Fruit fly (Drosophila melanogaster) whole organism, adult: ENCODE measurements around the gene CG18809.

Experiments
- CG11617 ChIP-seq: fragments of 200-800 bp; sonication (Bioruptor generic); optimal IDR thresholded peaks from 2 replicates; lab custom pipeline; 2017; ENCODE audit warnings: mild to moderate bottlenecking, missing biosample characterization, missing genetic modification reagents, missing genetic modification characterization
- CG12768 ChIP-seq: fragments of 200-800 bp; sonication (Bioruptor generic); optimal IDR thresholded peaks from 2 replicates; lab custom pipeline; 2017; ENCODE audit warnings: missing biosample characterization, missing genetic modification characterization, mild to moderate bottlenecking, moderate library complexity, missing genetic modification reagents
- CG14711 ChIP-seq: fragments of 200-800 bp; sonication (Bioruptor generic); optimal IDR thresholded peaks from 2 replicates; lab custom pipeline; 2018; ENCODE audit warnings: missing biosample characterization, mild to moderate bottlenecking, missing genetic modification characterization, moderate library complexity
- CG1620 ChIP-seq: fragments of 200-800 bp; sonication (Bioruptor generic); optimal IDR thresholded peaks from 2 replicates; lab custom pipeline; 2016; ENCODE audit warnings: missing biosample characterization, missing genetic modification characterization
- CG33017 ChIP-seq: fragments of 200-800 bp; sonication (Bioruptor generic); optimal IDR thresholded peaks from 2 replicates; lab custom pipeline; 2018; ENCODE audit warnings: missing biosample characterization, mild to moderate bottlenecking, missing genetic modification characterization, moderate library complexity
- CG5204 ChIP-seq: fragments of 200-800 bp; sonication (Bioruptor generic); optimal IDR thresholded peaks from 2 replicates; lab custom pipeline; 2016; ENCODE audit warnings: missing biosample characterization, missing genetic modification characterization
- CG7045 ChIP-seq: fragments of 200-800 bp; sonication (Bioruptor generic); optimal IDR thresholded peaks from 2 replicates; lab custom pipeline; 2017; ENCODE audit warnings: missing biosample characterization, mild to moderate bottlenecking, missing genetic modification characterization
- CG7101 ChIP-seq: fragments of 200-800 bp; sonication (Bioruptor generic); optimal IDR thresholded peaks from 2 replicates; lab custom pipeline; 2018; ENCODE audit warnings: missing biosample characterization, mild to moderate bottlenecking, missing genetic modification characterization, moderate library complexity
- Clk ChIP-seq: fragments of 200-800 bp; sonication (Bioruptor generic); optimal IDR thresholded peaks from 2 replicates; lab custom pipeline; 2017; ENCODE audit warnings: missing biosample characterization, missing genetic modification characterization
- Crg-1 ChIP-seq: fragments of 200-800 bp; sonication (Bioruptor generic); optimal IDR thresholded peaks from 2 replicates; lab custom pipeline; 2016; ENCODE audit warnings: missing biosample characterization, missing genetic modification characterization
- Hr96 ChIP-seq: fragments of 200-800 bp; sonication (Bioruptor generic); optimal IDR thresholded peaks from 2 replicates; lab custom pipeline; 2016; ENCODE audit warnings: missing biosample characterization, missing genetic modification characterization
- Mnt ChIP-seq: fragments of 200-800 bp; sonication (Bioruptor generic); optimal IDR thresholded peaks from 2 replicates; lab custom pipeline; 2016; ENCODE audit warnings: missing biosample characterization, mild to moderate bottlenecking, missing genetic modification characterization
- bab1 ChIP-seq: fragments of 200-800 bp; sonication (Bioruptor generic); optimal IDR thresholded peaks from 3 replicates; lab custom pipeline; 2019; ENCODE audit warnings: missing biosample characterization, mild to moderate bottlenecking, missing genetic modification characterization, moderate library complexity
- cic ChIP-seq: fragments of 200-800 bp; sonication (Bioruptor generic); optimal IDR thresholded peaks from 2 replicates; lab custom pipeline; 2017; ENCODE audit warnings: missing biosample characterization, mild to moderate bottlenecking, missing genetic modification characterization, moderate library complexity
- cnc ChIP-seq, 2 experiments: fragments of >200 bp; optimal IDR thresholded peaks; 2 replicates each; lab custom pipeline; 2017
- kay ChIP-seq: fragments of 200-800 bp; sonication (Bioruptor generic); peaks from one replicate; lab custom pipeline; 2016; ENCODE audit warnings: missing biosample characterization, missing genetic modification characterization, borderline replicate concordance
- ovo ChIP-seq: fragments of 200-800 bp; sonication (Bioruptor generic); optimal IDR thresholded peaks from 2 replicates; lab custom pipeline; 2016; ENCODE audit warnings: missing biosample characterization, missing genetic modification characterization
- pad ChIP-seq: fragments of 200-800 bp; sonication (Bioruptor generic); optimal IDR thresholded peaks from 3 replicates; lab custom pipeline; 2017; ENCODE audit warnings: missing biosample characterization, missing genetic modification characterization, mild to moderate bottlenecking, moderate library complexity, missing genetic modification reagents
- tj ChIP-seq: fragments of 200-800 bp; sonication (Bioruptor generic); optimal IDR thresholded peaks from 3 replicates; lab custom pipeline; 2017; ENCODE audit warnings: missing biosample characterization, mild to moderate bottlenecking, missing genetic modification characterization, moderate library complexity
- toe ChIP-seq: fragments of 200-800 bp; sonication (Bioruptor generic); optimal IDR thresholded peaks from 2 replicates; lab custom pipeline; 2016; ENCODE audit warnings: missing biosample characterization, missing genetic modification characterization

Gene CG18809

DNA sequence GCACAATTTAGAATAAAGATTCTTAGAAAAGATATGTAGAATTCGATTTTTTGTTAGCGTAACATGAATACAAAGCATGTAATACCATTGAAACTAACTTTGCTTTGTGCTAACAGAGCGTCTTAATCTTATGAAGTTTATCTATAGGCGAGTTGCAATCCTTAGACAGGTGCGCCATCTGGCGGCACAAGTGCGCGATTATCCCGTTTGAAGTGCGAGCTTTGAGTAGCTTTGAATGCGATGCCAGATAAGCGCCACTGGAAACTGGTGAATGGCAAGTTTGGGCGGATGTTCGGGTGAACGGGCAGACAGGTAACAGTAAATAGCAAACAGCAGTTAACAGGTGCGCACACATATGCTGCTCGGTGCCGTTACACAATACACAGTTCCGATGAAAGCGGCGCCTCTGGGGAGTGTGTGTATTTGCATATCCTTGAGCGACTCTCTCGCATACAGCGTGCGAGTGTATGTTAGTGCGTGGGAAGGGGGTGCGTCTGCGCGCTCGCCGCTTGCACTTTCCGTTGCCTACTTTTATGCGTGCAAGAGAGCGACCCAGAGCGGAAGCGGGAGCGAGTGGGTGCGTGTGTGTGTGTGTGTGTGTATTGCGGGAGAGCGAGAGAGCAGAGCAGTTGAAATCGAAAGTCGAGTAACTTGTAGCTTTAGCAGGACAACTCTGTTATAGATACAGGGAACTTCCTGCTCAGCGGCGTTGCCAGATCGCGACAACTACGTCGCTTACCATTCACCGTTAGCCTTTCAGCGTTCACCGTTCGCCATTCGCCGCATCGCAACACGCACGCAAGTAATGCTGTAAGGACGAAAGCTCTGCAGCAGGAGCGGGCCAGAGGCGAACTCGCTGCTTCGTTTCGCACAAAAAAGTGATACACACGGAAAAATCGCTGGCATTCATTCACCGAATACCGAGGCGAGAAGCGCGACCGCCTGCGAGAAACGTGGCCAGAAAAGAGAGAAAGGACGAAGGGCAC, 25.9 kb downstream of the CG18809 start, which contains the start of gene CG12531:
CG12531 (plus strand) TSS at position 936 of the 986 bp plus-strand sequence.
- no peak for TF ChIP-seq Clk
- TF ChIP-seq cic = no peak
- no peak for TF ChIP-seq ovo (GFP tag; lab: Kevin White, UChicago)
- TF ChIP-seq cnc (optimal IDR thresholded peaks at IDR 0.05; lab: Kevin White, UChicago) = no peak
- no peak for TF ChIP-seq CG12768 (GFP tag; lab: Kevin White, UChicago)
- TF ChIP-seq CG7045 (GFP tag; lab: Kevin White, UChicago) = no peak
- TF ChIP-seq Hr96 (GFP tag; lab: Kevin White, UChicago) = no peak
- no peak for TF ChIP-seq toe (GFP tag; lab: Kevin White, UChicago)
- no peak for TF ChIP-seq CG11617 (GFP tag; lab: Kevin White, UChicago)
- no peak for TF ChIP-seq tj (GFP tag; lab: Kevin White, UChicago)
- no peak for TF ChIP-seq CG1620 (GFP tag; lab: Kevin White, UChicago)
- no peak for TF ChIP-seq Mnt
- no peak for TF ChIP-seq Crg-1 (GFP tag; lab: Kevin White, UChicago)
- no peak for TF ChIP-seq CG33017 (tag; lab: Kevin White, UChicago)
- TF ChIP-seq CG5204 (GFP tag; lab: Kevin White, UChicago) = no peak
- no peak for TF ChIP-seq pad (GFP tag; lab: Kevin White, UChicago)

DNA sequence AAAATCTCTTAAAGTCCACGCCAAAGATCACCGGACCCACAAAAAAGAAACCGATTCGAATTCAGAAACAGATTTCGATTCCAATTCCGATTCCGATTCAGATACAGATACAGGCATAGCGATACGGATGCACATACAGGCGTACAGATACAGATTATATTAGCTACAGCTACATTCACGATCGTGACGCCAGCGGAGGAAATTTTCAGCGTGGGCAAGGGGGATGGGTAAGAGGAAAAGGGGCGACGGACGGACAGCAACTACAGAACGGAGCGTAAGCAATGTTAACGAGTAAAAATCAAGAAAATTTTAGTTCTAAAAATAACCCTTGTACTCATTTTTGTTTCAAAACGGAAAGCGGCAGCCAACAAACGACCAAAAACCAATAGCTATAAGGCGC, 27.1 kb downstream of the CG18809 start:
- peak; percentile 5 for TF ChIP-seq Hr96 (GFP tag; lab: Kevin White, UChicago)
- TF ChIP-seq CG7101 (tag; lab: Kevin White, UChicago) = no peak

DNA sequence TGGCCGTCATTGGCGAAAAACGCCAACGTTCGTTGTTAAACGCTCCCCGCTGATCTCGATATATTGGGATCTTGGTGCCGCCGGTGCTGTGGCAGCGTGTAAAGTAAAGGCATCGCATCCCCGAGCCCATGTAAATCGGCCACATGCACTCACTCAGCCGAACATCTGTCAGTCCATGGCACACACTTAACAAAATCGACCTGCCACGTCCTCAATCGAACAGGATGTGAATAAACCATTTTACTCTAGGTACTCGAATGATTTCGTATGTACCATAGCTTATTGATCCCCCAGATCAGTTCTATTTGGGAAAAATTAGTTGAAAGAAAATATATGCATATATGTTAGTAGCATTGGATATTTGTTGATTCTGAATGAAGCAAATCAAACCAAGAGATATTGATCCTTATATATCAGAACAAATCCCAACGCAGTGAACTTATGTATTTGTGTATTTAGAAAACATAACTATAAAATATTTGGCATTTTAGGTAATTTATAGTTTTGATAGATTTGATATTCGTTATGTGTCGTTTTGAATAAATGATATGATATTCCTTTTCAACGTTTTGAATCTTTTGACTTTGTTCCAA, 27.7 kb downstream of the CG18809 start:
- no peak for TF ChIP-seq pad (GFP tag; lab: Kevin White, UChicago)
- TF ChIP-seq bab1 (GFP tag; lab: Kevin White, UChicago) = no peak
- no peak for TF ChIP-seq CG7045 (GFP tag; lab: Kevin White, UChicago)
- no peak for TF ChIP-seq Clk
- TF ChIP-seq CG14711 (tag; lab: Kevin White, UChicago) = no peak
- no peak for TF ChIP-seq CG7101 (tag; lab: Kevin White, UChicago)
- TF ChIP-seq Mnt = no peak
- TF ChIP-seq CG33017 (tag; lab: Kevin White, UChicago) = no peak
- no peak for TF ChIP-seq Crg-1 (GFP tag; lab: Kevin White, UChicago)
- TF ChIP-seq cnc (optimal IDR thresholded peaks at IDR 0.05; lab: Kevin White, UChicago) = no peak

DNA sequence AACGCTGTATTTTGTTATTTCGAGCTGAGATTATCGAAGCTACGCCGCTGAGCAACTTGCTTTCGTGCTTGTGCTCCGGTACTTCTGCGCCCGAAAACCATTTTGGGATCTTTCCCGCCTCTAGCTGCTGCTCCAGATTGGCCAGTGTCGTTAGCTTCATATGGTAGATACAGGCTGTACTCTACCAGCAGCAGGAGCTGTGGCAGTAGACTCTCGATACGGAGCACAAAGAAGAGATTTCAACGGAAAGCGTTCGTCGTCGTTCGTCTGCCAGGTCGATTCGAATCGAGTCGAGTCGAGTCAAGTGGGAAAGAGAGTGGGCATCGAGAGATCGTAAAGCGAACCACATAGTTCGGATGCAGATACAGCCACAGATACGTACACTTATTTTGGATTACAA, 29.3 kb downstream of the CG18809 start:
- TF ChIP-seq Clk = no peak
- TF ChIP-seq bab1 (GFP tag; lab: Kevin White, UChicago) = no peak
- TF ChIP-seq CG7101 (tag; lab: Kevin White, UChicago) = no peak
- TF ChIP-seq CG11617 (GFP tag; lab: Kevin White, UChicago) = no peak
- no peak for TF ChIP-seq pad (GFP tag; lab: Kevin White, UChicago)
- no peak for TF ChIP-seq Hr96 (GFP tag; lab: Kevin White, UChicago)
- TF ChIP-seq Mnt = no peak
- TF ChIP-seq CG1620 (GFP tag; lab: Kevin White, UChicago) = no peak
- TF ChIP-seq CG7045 (GFP tag; lab: Kevin White, UChicago) = no peak
- TF ChIP-seq kay = no peak
- TF ChIP-seq toe (GFP tag; lab: Kevin White, UChicago) = no peak
- TF ChIP-seq tj (GFP tag; lab: Kevin White, UChicago) = no peak
- no peak for TF ChIP-seq CG12768 (GFP tag; lab: Kevin White, UChicago)
- TF ChIP-seq cic = no peak
- no peak for TF ChIP-seq cnc (optimal IDR thresholded peaks at IDR 0.05; lab: Kevin White, UChicago)
- TF ChIP-seq Crg-1 (GFP tag; lab: Kevin White, UChicago) = no peak
- no peak for TF ChIP-seq ovo (GFP tag; lab: Kevin White, UChicago)
- TF ChIP-seq CG5204 (GFP tag; lab: Kevin White, UChicago) = no peak

DNA sequence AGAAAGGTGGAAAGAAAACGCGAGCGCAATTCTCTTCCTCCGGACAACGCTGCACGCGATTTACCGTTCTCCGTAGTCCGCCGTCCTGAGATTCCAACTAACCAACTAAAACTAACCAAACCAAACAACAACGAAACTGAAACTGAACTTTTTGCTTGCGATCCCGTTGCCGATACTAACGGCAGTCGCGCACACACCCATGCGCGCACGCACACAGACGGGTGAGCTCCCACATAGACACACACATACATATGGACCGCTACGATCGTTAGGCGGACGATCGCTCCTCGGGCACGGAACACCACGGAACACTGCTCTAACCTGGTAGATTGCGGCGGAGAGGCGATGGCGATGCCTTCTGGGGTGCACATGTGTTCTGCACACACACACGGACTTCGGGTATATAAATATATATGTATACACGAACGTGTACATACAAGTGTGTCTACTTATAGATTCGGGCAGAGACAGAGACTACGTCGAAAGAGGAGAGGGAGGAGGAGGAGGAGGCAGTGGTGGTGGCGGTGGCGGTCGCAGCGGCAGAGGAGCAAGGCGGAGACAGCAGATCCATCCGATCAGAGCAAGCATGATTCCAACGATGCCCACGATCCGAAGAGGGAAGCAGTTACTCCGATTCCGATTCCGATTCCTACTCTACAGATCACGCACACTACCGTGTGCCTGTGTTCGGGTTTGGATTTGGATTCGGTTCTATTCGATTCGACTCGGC, 31.1 kb downstream of the CG18809 start, which contains the start of gene meso18E:
meso18E (minus strand) TSS at position 148 of the 730 bp plus-strand sequence.
- TF ChIP-seq Clk = no peak
- TF ChIP-seq ovo (GFP tag; lab: Kevin White, UChicago) = peak; percentile 34
- TF ChIP-seq pad (GFP tag; lab: Kevin White, UChicago) = peak; percentile 20
- no peak for TF ChIP-seq CG14711 (tag; lab: Kevin White, UChicago)
- no peak for TF ChIP-seq Hr96 (GFP tag; lab: Kevin White, UChicago)
- peak; percentile 60 for TF ChIP-seq Mnt
